Worm (Caenorhabditis elegans) whole organism, L1 larva: ENCODE measurements around the gene D2007.2.

Source experiments
- aha-1 ChIP-seq: fragments of 150-350 bp; optimal IDR thresholded peaks from 2 replicates; lab custom pipeline; 2014; ENCODE audit warnings: missing biosample characterization, missing genetic modification characterization
- ceh-63 ChIP-seq: fragments of 200-800 bp; sonication (Bioruptor generic); optimal IDR thresholded peaks from 2 replicates; lab custom pipeline; 2018; ENCODE audit warnings: mild to moderate bottlenecking, missing genetic modification characterization, missing compliant biosample characterization
- egl-27 ChIP-seq, 2 experiments: fragments of 150-350 bp in 1 of 2; sonication (generic microtip); optimal IDR thresholded peaks; 3 replicates each; lab custom pipeline; 2017 to 2018; ENCODE audit warnings: missing biosample characterization in 2 of 2, missing genetic modification characterization in 2 of 2, missing genetic modification reagents in 2 of 2
- lin-15B ChIP-seq: fragments of 150-350 bp; sonication (generic microtip); optimal IDR thresholded peaks from 3 replicates; lab custom pipeline; 2014; ENCODE audit warnings: missing biosample characterization, missing genetic modification characterization
- nhr-11 ChIP-seq: fragments of 150-350 bp; optimal IDR thresholded peaks from 2 replicates; lab custom pipeline; 2014; ENCODE audit warnings: missing biosample characterization, missing genetic modification characterization
- nhr-237 ChIP-seq: fragments of 150-350 bp; optimal IDR thresholded peaks from 2 replicates; lab custom pipeline; 2014; ENCODE audit warnings: missing biosample characterization, missing genetic modification characterization
- pqm-1 ChIP-seq: sonication (generic microtip); optimal IDR thresholded peaks from 3 replicates; lab custom pipeline; 2017; ENCODE audit warnings: missing biosample characterization, missing genetic modification characterization
- sptf-1 ChIP-seq: fragments of 150-350 bp; optimal IDR thresholded peaks from 2 replicates; lab custom pipeline; 2014; ENCODE audit warnings: missing biosample characterization, missing genetic modification characterization
- tbx-2 ChIP-seq: sonication (generic microtip); optimal IDR thresholded peaks from 2 replicates; lab custom pipeline; 2016; ENCODE audit warnings: missing genetic modification characterization, missing compliant biosample characterization
- zag-1 ChIP-seq: fragments of 150-350 bp; optimal IDR thresholded peaks from 2 replicates; lab custom pipeline; 2014; ENCODE audit warnings: missing biosample characterization, missing genetic modification characterization

- TF ChIP-seq egl-27 (tag; optimal IDR thresholded peaks at IDR 0.05; lab: Kevin White, UChicago) (no peak), ceh-63 (GFP tag; lab: Kevin White, UChicago) (no peak), nhr-11 (tag; lab: Kevin White, UChicago) (no peak), sptf-1 (tag; lab: Kevin White, UChicago) (no peak), nhr-237 (tag; lab: Kevin White, UChicago) (no peak), aha-1 (tag; lab: Kevin White, UChicago) (no peak), tbx-2 (tag; lab: Kevin White, UChicago) (peak; percentile 1), zag-1 (tag; lab: Kevin White, UChicago) (no peak), lin-15B (no peak), pqm-1 (tag; lab: Kevin White, UChicago) (no peak)
These were observed 16.3 kb upstream of the D2007.2 start for ce11 chrIII:8132496-8132895.
